Worm (Caenorhabditis elegans): ENCODE results near the gene srg-39.
A peak's percentile ranks its signal among the peaks of the same experiment; 100 is the strongest.

Gene srg-39

DNA sequence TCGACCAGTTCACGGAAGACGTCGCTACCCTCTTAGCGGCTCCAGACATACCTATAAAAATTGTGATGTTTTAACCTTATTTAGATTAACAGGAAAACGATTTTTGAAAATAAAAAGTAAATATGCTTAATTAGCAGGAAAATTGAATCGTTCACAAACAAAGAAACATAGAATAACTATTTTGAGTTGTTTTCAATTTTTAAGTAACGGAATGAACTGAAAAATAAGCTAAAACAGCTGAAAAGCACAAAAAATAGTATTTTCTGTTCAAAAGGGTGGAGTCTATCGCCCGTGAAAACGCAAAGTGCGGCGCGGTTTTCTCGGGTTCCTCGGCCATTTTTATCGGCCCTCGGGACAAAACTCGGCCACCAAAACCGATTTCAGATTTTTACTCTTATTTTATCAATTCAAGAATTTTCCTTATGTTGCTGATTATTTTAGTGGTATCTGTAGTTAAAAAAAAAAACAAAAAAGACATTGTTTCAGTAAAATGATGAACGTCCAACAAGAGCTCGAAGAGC is 28.4 kb downstream of the srg-39 start, which contains the start of the genes atp-5 and lmtr-3 (continued):
- peak in 1 of 2 experiments; percentile 64; a peak in 1 of 4 replicates for TF ChIP-seq madf-5 (GFP tag; IDR thresholded peaks at IDR 0.05)
- no peak for TF ChIP-seq fos-1 (tag; optimal IDR thresholded peaks at IDR 0.05)
- peak; percentile 85 for TF ChIP-seq dmd-6 (GFP tag; IDR thresholded peaks at IDR 0.05)
- no peak for TF ChIP-seq R02D3.7 (tag; optimal IDR thresholded peaks at IDR 0.05)
- TF ChIP-seq skn-1 (tag; optimal IDR thresholded peaks at IDR 0.05), result no peak
- TF ChIP-seq mes-2 (tag; optimal IDR thresholded peaks at IDR 0.05; ENCODE audit: poor library complexity, severe bottlenecking), result peak; percentile 99
- TF ChIP-seq sdz-12 (GFP tag; optimal IDR thresholded peaks at IDR 0.05), result no peak
- TF ChIP-seq F49E8.2 (tag; optimal IDR thresholded peaks at IDR 0.05; ENCODE audit: borderline replicate concordance), result peak; percentile 9
- TF ChIP-seq cey-2 (tag; optimal IDR thresholded peaks at IDR 0.05; ENCODE audit: borderline replicate concordance, insufficient read depth), result no peak
- TF ChIP-seq zfp-3 (GFP tag; conservative IDR thresholded peaks at IDR 0.05), result 0 out of 2 replicates have a peak, but pooled peaks have one; percentile 12
- no peak for TF ChIP-seq unc-39 (tag; optimal IDR thresholded peaks at IDR 0.05)
- no peak for TF ChIP-seq spr-3 (GFP tag; optimal IDR thresholded peaks at IDR 0.05)
- no peak for TF ChIP-seq D1046.2 (GFP tag; IDR thresholded peaks at IDR 0.05)
- TF ChIP-seq lin-38 (GFP tag; IDR thresholded peaks at IDR 0.05), result peak; percentile 76
- no peak for TF ChIP-seq ceh-20 (GFP tag; IDR thresholded peaks at IDR 0.05)
- no peak for TF ChIP-seq snpc-4 (tag; optimal IDR thresholded peaks at IDR 0.05)
- TF ChIP-seq hlh-11 (tag; optimal IDR thresholded peaks at IDR 0.05), result peak; percentile 79
- peak; percentile 43; the same call in 1 of the 2 replicates for TF ChIP-seq Y48G9A.11 (GFP tag; IDR thresholded peaks at IDR 0.05)
- no peak for TF ChIP-seq nhr-76 (tag; optimal IDR thresholded peaks at IDR 0.05)
- TF ChIP-seq duxl-1 (tag; optimal IDR thresholded peaks at IDR 0.05; ENCODE audit: poor library complexity), result peak; percentile 31
- peak; percentile 81 for TF ChIP-seq mep-1 (tag; optimal IDR thresholded peaks at IDR 0.05)
- TF ChIP-seq nhr-111 (GFP tag; optimal IDR thresholded peaks at IDR 0.05), result no peak
- TF ChIP-seq Y75B8A.6 (GFP tag; IDR thresholded peaks at IDR 0.05), result no peak
- peak; percentile 50 for TF ChIP-seq nhr-48 (tag; optimal IDR thresholded peaks at IDR 0.05)
- no peak for TF ChIP-seq jun-1 (tag; optimal IDR thresholded peaks at IDR 0.05)
- no peak for TF ChIP-seq ceh-32 (tag; optimal IDR thresholded peaks at IDR 0.05; ENCODE audit: poor library complexity)
- no peak for TF ChIP-seq zag-1 (tag; optimal IDR thresholded peaks at IDR 0.05)
- peak; percentile 68 for TF ChIP-seq T20F7.1 (GFP tag; optimal IDR thresholded peaks at IDR 0.05)
- no peak for TF ChIP-seq daf-16 (GFP tag; optimal IDR thresholded peaks at IDR 0.05)
- TF ChIP-seq daf-16 (tag; optimal IDR thresholded peaks at IDR 0.05), result peak; percentile 47
- no peak for TF ChIP-seq nhr-41 (GFP tag; IDR thresholded peaks at IDR 0.05)
- TF ChIP-seq snpc-1.2 (GFP tag; IDR thresholded peaks at IDR 0.05), result no peak
- peak; percentile 65; the same call in 1 of the 2 replicates for TF ChIP-seq tra-1 (GFP tag; IDR thresholded peaks at IDR 0.05)
- TF ChIP-seq ceh-44 (GFP tag; IDR thresholded peaks at IDR 0.05), result peak; percentile 85
- no peak for TF ChIP-seq daf-19 (GFP tag; conservative IDR thresholded peaks at IDR 0.05)
- TF ChIP-seq vab-7 (GFP tag; IDR thresholded peaks at IDR 0.05), result no peak; the same call in none of the 2 replicates
- TF ChIP-seq nhr-10 (tag; optimal IDR thresholded peaks at IDR 0.05), result no peak
- TF ChIP-seq nhr-237 (tag; optimal IDR thresholded peaks at IDR 0.05), result no peak
- no peak for TF ChIP-seq lir-3 (tag; optimal IDR thresholded peaks at IDR 0.05)
- TF ChIP-seq php-3 (GFP tag; IDR thresholded peaks at IDR 0.05), result no peak
- TF ChIP-seq ceh-28 (tag; optimal IDR thresholded peaks at IDR 0.05), result no peak
- TF ChIP-seq nhr-102 (tag; optimal IDR thresholded peaks at IDR 0.05), result no peak
- TF ChIP-seq mxl-3 (GFP tag; optimal IDR thresholded peaks at IDR 0.05), result peak; percentile 76
- TF ChIP-seq egl-27 (tag; optimal IDR thresholded peaks at IDR 0.05), result no peak
- TF ChIP-seq set-16 (GFP tag; IDR thresholded peaks at IDR 0.05), result no peak
- no peak for TF ChIP-seq mdt-29 (GFP tag; IDR thresholded peaks at IDR 0.05)
- TF ChIP-seq Y105C5A.15 (GFP tag; IDR thresholded peaks at IDR 0.05), result no peak
- TF ChIP-seq ceh-82 (tag; optimal IDR thresholded peaks at IDR 0.05), result no peak
- TF ChIP-seq saeg-2 (GFP tag; IDR thresholded peaks at IDR 0.05), result no peak
- TF ChIP-seq lin-15B (tag; optimal IDR thresholded peaks at IDR 0.05), result no peak
- TF ChIP-seq F37D6.2 (tag; optimal IDR thresholded peaks at IDR 0.05), result no peak
